Fruit fly (Drosophila melanogaster): Measurements from ENCODE around the gene CG17782.

DNA sequence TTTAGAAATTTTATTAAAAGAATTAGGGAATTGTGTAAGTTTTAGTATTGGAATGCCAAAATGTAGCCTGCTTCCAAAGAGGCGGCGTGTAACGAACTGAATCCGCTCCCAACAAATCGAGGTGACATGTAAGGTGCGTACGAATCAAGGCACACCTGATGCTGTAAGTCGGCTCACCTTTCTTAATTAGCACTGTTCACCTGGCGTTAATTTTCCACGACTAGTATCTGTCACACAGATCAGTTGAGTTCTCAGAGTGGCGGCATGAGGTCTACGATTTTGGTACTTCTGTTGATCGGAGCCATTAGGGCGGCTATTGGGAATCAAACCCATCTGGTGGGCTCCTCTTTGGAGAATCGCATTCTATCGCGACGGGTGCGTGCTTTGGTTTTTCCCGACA lies 11.0 kb downstream of the CG17782 start, which contains the start of the genes CG5762 and CG33339:
- TF ChIP-seq D19B (GFP tag; optimal IDR thresholded peaks at IDR 0.05) = no peak
- TF ChIP-seq stwl (tag; optimal IDR thresholded peaks at IDR 0.05) = no peak
- no peak for TF ChIP-seq Deaf1 (tag; optimal IDR thresholded peaks at IDR 0.05)
- TF ChIP-seq hbn (GFP tag; IDR thresholded peaks at IDR 0.05; ENCODE audit: partially characterized antibody) = no peak
- no peak for TF ChIP-seq Ravus (GFP tag; IDR thresholded peaks at IDR 0.05)
- no peak for TF ChIP-seq CG16815 (GFP tag; optimal IDR thresholded peaks at IDR 0.05)
- no peak for TF ChIP-seq CG14441 (GFP tag; IDR thresholded peaks at IDR 0.05)
- no peak for TF ChIP-seq cg (GFP tag; optimal IDR thresholded peaks at IDR 0.05)
- TF ChIP-seq gem (tag; optimal IDR thresholded peaks at IDR 0.05) = no peak
- TF ChIP-seq Bgb (GFP tag; IDR thresholded peaks at IDR 0.05; ENCODE audit: partially characterized antibody) = no peak

Data from whole organism, embryonic.